Fruit fly (Drosophila melanogaster): Measurements from ENCODE around the gene gammaSnap2.

- no peak for TF ChIP-seq CG32121 (GFP tag; IDR thresholded peaks at IDR 0.05)
- TF ChIP-seq CG4496 (GFP tag; IDR thresholded peaks at IDR 0.05), result no peak
- TF ChIP-seq fd96Ca (GFP tag; IDR thresholded peaks at IDR 0.05), result no peak
- no peak for TF ChIP-seq CG14655 (GFP tag; optimal IDR thresholded peaks at IDR 0.05)
- TF ChIP-seq CG13204 (GFP tag; optimal IDR thresholded peaks at IDR 0.05), result no peak
Measured at dm6 chr3R:10075323-10075788, 45.8 kb downstream of the gammaSnap2 start, which contains the start of gene Alp13.
